Fruit fly (Drosophila melanogaster) whole organism, prepupa: Measurements from ENCODE around the gene noc.
A peak's percentile ranks its signal among the peaks of the same experiment; 100 is the strongest.

Experiments used
- Blimp-1 ChIP-seq: fragments of 200-800 bp; sonication (Bioruptor generic); optimal IDR thresholded peaks from 3 replicates; lab custom pipeline; 2017; ENCODE audit warnings: missing biosample characterization, missing genetic modification characterization, mild to moderate bottlenecking, moderate library complexity, missing genetic modification reagents
- CG10631 ChIP-seq: fragments of 200-800 bp; sonication (Bioruptor generic); optimal IDR thresholded peaks from 2 replicates; lab custom pipeline; 2016; ENCODE audit warnings: missing biosample characterization, missing genetic modification characterization
- CG10669 ChIP-seq: fragments of 200-800 bp; sonication (Bioruptor generic); optimal IDR thresholded peaks from 3 replicates; lab custom pipeline; 2018; ENCODE audit warnings: missing biosample characterization, mild to moderate bottlenecking, missing genetic modification characterization, moderate library complexity
- CG11294 ChIP-seq: fragments of 200-800 bp; sonication (Bioruptor generic); IDR thresholded peaks from 2 replicates; pipeline ENCODE4 v1.3.6; 2022; ENCODE audit warnings: missing biosample characterization, missing genetic modification characterization
- CG11762 ChIP-seq: fragments of 200-800 bp; sonication (Bioruptor generic); optimal IDR thresholded peaks from 3 replicates; lab custom pipeline; 2016; ENCODE audit warnings: missing biosample characterization, missing genetic modification characterization; ENCODE audit not compliant: insufficient read depth
- CG11902 ChIP-seq: fragments of 200-800 bp; sonication (Bioruptor generic); optimal IDR thresholded peaks from 3 replicates; lab custom pipeline; 2016; ENCODE audit warnings: missing biosample characterization, missing genetic modification characterization
- CG15336 ChIP-seq: fragments of 200-800 bp; sonication (Bioruptor generic); IDR thresholded peaks from 2 replicates; pipeline ENCODE4 v1.3.6; 2022; ENCODE audit warnings: missing biosample characterization, missing genetic modification characterization
- CG1621 ChIP-seq: fragments of 200-800 bp; sonication (Bioruptor generic); optimal IDR thresholded peaks from 3 replicates; lab custom pipeline; 2018; ENCODE audit warnings: missing biosample characterization, mild to moderate bottlenecking, missing genetic modification characterization
- CG16779 ChIP-seq: fragments of 200-800 bp; sonication (Bioruptor generic); optimal IDR thresholded peaks from 3 replicates; lab custom pipeline; 2017; ENCODE audit warnings: missing biosample characterization, mild to moderate bottlenecking, missing genetic modification characterization
- CG31627 ChIP-seq: fragments of 200-800 bp; sonication (Bioruptor generic); optimal IDR thresholded peaks from 3 replicates; lab custom pipeline; 2016; ENCODE audit warnings: missing biosample characterization, missing genetic modification characterization
- CG32006 ChIP-seq: fragments of 200-800 bp; sonication (Bioruptor generic); optimal IDR thresholded peaks from 3 replicates; lab custom pipeline; 2017; ENCODE audit warnings: missing biosample characterization, mild to moderate bottlenecking, missing genetic modification characterization
- CG3919 ChIP-seq: fragments of 200-800 bp; sonication (Bioruptor generic); optimal IDR thresholded peaks from 3 replicates; lab custom pipeline; 2016; ENCODE audit warnings: missing biosample characterization, missing genetic modification characterization
- CG6163 ChIP-seq: fragments of 200-800 bp; sonication (Bioruptor generic); IDR thresholded peaks from 3 replicates; pipeline ENCODE4 v1.3.6; 2022; ENCODE audit warnings: missing biosample characterization, missing genetic modification characterization
- CG6792 ChIP-seq: fragments of 200-800 bp; sonication (Bioruptor generic); optimal IDR thresholded peaks from 3 replicates; lab custom pipeline; 2016; ENCODE audit warnings: missing biosample characterization, missing genetic modification characterization
- CG6808 ChIP-seq: fragments of 200-800 bp; sonication (Bioruptor generic); optimal IDR thresholded peaks from 3 replicates; lab custom pipeline; 2017; ENCODE audit warnings: missing biosample characterization, missing genetic modification characterization, mild to moderate bottlenecking, moderate library complexity, missing genetic modification reagents
- CG6854 ChIP-seq: fragments of 200-800 bp; sonication (Bioruptor generic); optimal IDR thresholded peaks from 2 replicates; lab custom pipeline; 2017; ENCODE audit warnings: missing biosample characterization, mild to moderate bottlenecking, missing genetic modification characterization
- CG8119 ChIP-seq: fragments of 200-800 bp; sonication (Bioruptor generic); IDR thresholded peaks from 3 replicates; pipeline ENCODE4 v1.3.6; 2022; ENCODE audit warnings: missing biosample characterization, missing genetic modification characterization
- CG8632 ChIP-seq: fragments of 200-800 bp; sonication (Bioruptor generic); optimal IDR thresholded peaks from 3 replicates; lab custom pipeline; 2016; ENCODE audit warnings: missing biosample characterization, missing genetic modification characterization
- CG9139 ChIP-seq: fragments of 200-800 bp; sonication (Bioruptor generic); optimal IDR thresholded peaks from 3 replicates; lab custom pipeline; 2017; ENCODE audit warnings: missing biosample characterization, mild to moderate bottlenecking, missing genetic modification characterization
- Eip75B ChIP-seq: fragments of 200-800 bp; sonication (Bioruptor generic); optimal IDR thresholded peaks from 3 replicates; lab custom pipeline; 2016; ENCODE audit warnings: missing biosample characterization, missing genetic modification characterization
- Eip78C ChIP-seq: fragments of 200-800 bp; sonication (Bioruptor generic); peaks from one replicate; lab custom pipeline; 2016; ENCODE audit warnings: missing biosample characterization, missing genetic modification characterization
- Ets21C ChIP-seq: fragments of 200-800 bp; sonication (Bioruptor generic); optimal IDR thresholded peaks from 3 replicates; lab custom pipeline; 2016; ENCODE audit warnings: missing biosample characterization, missing genetic modification characterization
- Ets96B ChIP-seq: fragments of 200-800 bp; optimal IDR thresholded peaks from 2 replicates; lab custom pipeline; 2019; ENCODE audit warnings: missing biosample characterization, mild to moderate bottlenecking, missing genetic modification characterization, moderate library complexity
- Hr38 ChIP-seq: sonication (Bioruptor generic); optimal IDR thresholded peaks from 2 replicates; lab custom pipeline; 2016; ENCODE audit warnings: missing biosample characterization, missing genetic modification characterization
- Hr39 ChIP-seq: fragments of 200-800 bp; sonication (Bioruptor generic); optimal IDR thresholded peaks from 2 replicates; lab custom pipeline; 2016; ENCODE audit warnings: missing biosample characterization, missing genetic modification characterization
- Lpt ChIP-seq: fragments of 200-800 bp; sonication (Bioruptor generic); optimal IDR thresholded peaks from 3 replicates; lab custom pipeline; 2016; ENCODE audit warnings: missing biosample characterization, missing genetic modification characterization
- Met ChIP-seq: fragments of 200-800 bp; sonication (Bioruptor generic); optimal IDR thresholded peaks from 3 replicates; lab custom pipeline; 2016; ENCODE audit warnings: missing biosample characterization, missing genetic modification characterization
- Smox ChIP-seq: fragments of 200-800 bp; sonication (Bioruptor generic); optimal IDR thresholded peaks from 3 replicates; lab custom pipeline; 2016; ENCODE audit warnings: missing biosample characterization, missing genetic modification characterization
- Sox14 ChIP-seq: fragments of 200-800 bp; sonication (Bioruptor generic); optimal IDR thresholded peaks from 3 replicates; lab custom pipeline; 2016; ENCODE audit warnings: missing biosample characterization, missing genetic modification characterization
- achi ChIP-seq: fragments of 200-800 bp; sonication (Bioruptor generic); optimal IDR thresholded peaks from 3 replicates; lab custom pipeline; 2016; ENCODE audit warnings: missing biosample characterization, missing genetic modification characterization
- acj6 ChIP-seq: fragments of 200-800 bp; sonication (Bioruptor generic); optimal IDR thresholded peaks from 3 replicates; lab custom pipeline; 2016; ENCODE audit warnings: missing biosample characterization, missing genetic modification characterization
- cyc ChIP-seq: fragments of 200-800 bp; sonication (Bioruptor generic); optimal IDR thresholded peaks from 3 replicates; lab custom pipeline; 2016; ENCODE audit warnings: missing biosample characterization, missing genetic modification characterization
- dsx ChIP-seq: fragments of 200-800 bp; optimal IDR thresholded peaks from 3 replicates; lab custom pipeline; 2019; ENCODE audit warnings: missing biosample characterization, mild to moderate bottlenecking, missing genetic modification characterization, moderate library complexity; ENCODE audit not compliant: poor library complexity, severe bottlenecking
- eg ChIP-seq: fragments of 200-800 bp; sonication (Bioruptor generic); IDR thresholded peaks from 3 replicates; pipeline ENCODE4 v1.3.6; 2022; ENCODE audit warnings: missing biosample characterization, missing genetic modification characterization
- fd85E ChIP-seq: fragments of 200-800 bp; sonication (Bioruptor generic); optimal IDR thresholded peaks from 3 replicates; lab custom pipeline; 2016; ENCODE audit warnings: missing biosample characterization, missing genetic modification characterization
- fkh ChIP-seq: fragments of 200-800 bp; sonication (Bioruptor generic); optimal IDR thresholded peaks from 3 replicates; lab custom pipeline; 2017; ENCODE audit warnings: missing biosample characterization, mild to moderate bottlenecking, missing genetic modification characterization, moderate library complexity
- lz ChIP-seq: fragments of 200-800 bp; sonication (Bioruptor generic); optimal IDR thresholded peaks from 3 replicates; lab custom pipeline; 2016; ENCODE audit warnings: missing biosample characterization, missing genetic modification characterization
- net ChIP-seq: fragments of 200-800 bp; sonication (Bioruptor generic); optimal IDR thresholded peaks from 3 replicates; lab custom pipeline; 2016; ENCODE audit warnings: missing biosample characterization, missing genetic modification characterization
- pdm3 ChIP-seq: fragments of 200-800 bp; sonication (Bioruptor generic); optimal IDR thresholded peaks from 3 replicates; lab custom pipeline; 2016; ENCODE audit warnings: missing biosample characterization, missing genetic modification characterization
- salr ChIP-seq, 2 experiments: fragments of 200-800 bp; sonication (Bioruptor generic); optimal IDR thresholded peaks; 3 replicates each; lab custom pipeline; 2016 to 2018; ENCODE audit warnings: missing biosample characterization in 2 of 2, missing genetic modification characterization in 2 of 2, mild to moderate bottlenecking in 1 of 2
- spab ChIP-seq: fragments of 200-800 bp; sonication (Bioruptor generic); optimal IDR thresholded peaks from 2 replicates; lab custom pipeline; 2017; ENCODE audit warnings: missing biosample characterization, mild to moderate bottlenecking, missing genetic modification characterization, missing genetic modification reagents
- ss ChIP-seq, 2 experiments: fragments of 200-800 bp; sonication (Bioruptor generic); optimal IDR thresholded peaks; 2 replicates in 1 of 2; 3 replicates in 1 of 2; lab custom pipeline; 2017 to 2018; ENCODE audit warnings: mild to moderate bottlenecking in 2 of 2, missing biosample characterization in 2 of 2, missing genetic modification characterization in 2 of 2, moderate library complexity in 1 of 2
- svp ChIP-seq: fragments of 200-800 bp; sonication (Bioruptor generic); peaks from one replicate; lab custom pipeline; 2016; ENCODE audit warnings: missing biosample characterization, missing genetic modification characterization
- topi ChIP-seq: fragments of 200-800 bp; sonication (Bioruptor generic); optimal IDR thresholded peaks from 3 replicates; lab custom pipeline; 2016; ENCODE audit warnings: missing biosample characterization, missing genetic modification characterization

The noc gene

dm6 chr2L:14499078-14499477, 8.4 kb downstream of the noc start (continued):
- TF ChIP-seq CG6792 (GFP tag; lab: Kevin White, UChicago), result peak; percentile 36
- peak; percentile 64 for TF ChIP-seq CG31627 (GFP tag; lab: Kevin White, UChicago)
- TF ChIP-seq cyc (GFP tag; lab: Kevin White, UChicago), result peak; percentile 66
- TF ChIP-seq Hr38 (GFP tag; lab: Kevin White, UChicago), result no peak
- no peak for TF ChIP-seq fd85E
- no peak for TF ChIP-seq ss (GFP tag; optimal IDR thresholded peaks at IDR 0.05; lab: Kevin White, UChicago)
- TF ChIP-seq CG1621 (tag; lab: Kevin White, UChicago), result no peak
- TF ChIP-seq pdm3 (GFP tag; lab: Kevin White, UChicago), result peak; percentile 43
- TF ChIP-seq svp, result peak; percentile 79
- peak; percentile 16 for TF ChIP-seq CG10669 (GFP tag; lab: Kevin White, UChicago)
- peak; percentile 88 for TF ChIP-seq Eip78C (GFP tag; lab: Kevin White, UChicago)
- TF ChIP-seq lz (GFP tag; lab: Kevin White, UChicago), result peak; percentile 62
- TF ChIP-seq CG11294 (GFP tag; lab: Robert Waterston, UW), result no peak
- peak; percentile 45 for TF ChIP-seq Smox (GFP tag; lab: Kevin White, UChicago)
- TF ChIP-seq Hr39 (GFP tag; lab: Kevin White, UChicago), result peak; percentile 66
- peak; percentile 59 for TF ChIP-seq Met (GFP tag; lab: Kevin White, UChicago)
- TF ChIP-seq net (GFP tag; lab: Kevin White, UChicago), result peak; percentile 41

dm6 chr2L:14499497-14499896, 8.8 kb downstream of the noc start:
- TF ChIP-seq Hr38 (GFP tag; lab: Kevin White, UChicago), result no peak
- no peak for TF ChIP-seq Ets21C (GFP tag; lab: Kevin White, UChicago)
- no peak for TF ChIP-seq Eip78C (GFP tag; lab: Kevin White, UChicago)
- TF ChIP-seq CG9139 (GFP tag; lab: Kevin White, UChicago), result peak; percentile 9
- TF ChIP-seq topi (GFP tag; lab: Kevin White, UChicago), result no peak
- TF ChIP-seq cyc (GFP tag; lab: Kevin White, UChicago), result no peak
- no peak for TF ChIP-seq CG32006 (GFP tag; lab: Kevin White, UChicago)
- TF ChIP-seq ss (GFP tag; optimal IDR thresholded peaks at IDR 0.05; lab: Kevin White, UChicago), result peak; percentile 15 to 28
- peak in 1 of 2 experiments; percentile 2 for TF ChIP-seq salr (GFP tag; optimal IDR thresholded peaks at IDR 0.05; lab: Kevin White, UChicago)
- no peak for TF ChIP-seq CG8632 (GFP tag; lab: Kevin White, UChicago)
- TF ChIP-seq CG15336 (GFP tag; lab: Robert Waterston, UW), result no peak
- TF ChIP-seq lz (GFP tag; lab: Kevin White, UChicago), result no peak
- peak; percentile 61 for TF ChIP-seq Blimp-1 (GFP tag; lab: Kevin White, UChicago)
- no peak for TF ChIP-seq Ets96B (tag; lab: Kevin White, UChicago)
- TF ChIP-seq fkh, result no peak
- TF ChIP-seq CG6854 (GFP tag; lab: Kevin White, UChicago), result peak; percentile 65
- no peak for TF ChIP-seq CG11294 (GFP tag; lab: Robert Waterston, UW)
- peak; percentile 7 for TF ChIP-seq CG6808 (GFP tag; lab: Kevin White, UChicago)
- TF ChIP-seq CG6163 (GFP tag; lab: Robert Waterston, UW), result no peak
- no peak for TF ChIP-seq CG16779
- TF ChIP-seq dsx (GFP tag; lab: Kevin White, UChicago), result peak; percentile 33
- TF ChIP-seq eg, result peak; percentile 45; the same call in 1 of the 3 replicates
- TF ChIP-seq CG11902 (GFP tag; lab: Kevin White, UChicago), result no peak

- TF ChIP-seq Met (GFP tag; lab: Kevin White, UChicago) (no peak), Smox (GFP tag; lab: Kevin White, UChicago) (peak; percentile 17), achi (GFP tag; lab: Kevin White, UChicago) (peak; percentile 33), Sox14 (GFP tag; lab: Kevin White, UChicago) (peak; percentile 6), Eip75B (GFP tag; lab: Kevin White, UChicago) (no peak), Blimp-1 (GFP tag; lab: Kevin White, UChicago) (no peak), fkh (no peak), CG3919 (GFP tag; lab: Kevin White, UChicago) (no peak), CG31627 (GFP tag; lab: Kevin White, UChicago) (peak; percentile 44), fd85E (no peak), CG11762 (GFP tag; lab: Kevin White, UChicago) (no peak), CG6854 (GFP tag; lab: Kevin White, UChicago) (no peak), CG32006 (GFP tag; lab: Kevin White, UChicago) (no peak), CG11294 (GFP tag; lab: Robert Waterston, UW) (no peak), CG9139 (GFP tag; lab: Kevin White, UChicago) (no peak), Lpt (GFP tag; lab: Kevin White, UChicago) (no peak), lz (GFP tag; lab: Kevin White, UChicago) (peak; percentile 7), CG8119 (GFP tag; lab: Robert Waterston, UW) (no peak), cyc (GFP tag; lab: Kevin White, UChicago) (no peak), CG10631 (GFP tag; lab: Kevin White, UChicago) (peak; percentile 20), CG10669 (GFP tag; lab: Kevin White, UChicago) (peak; percentile 20), dsx (GFP tag; lab: Kevin White, UChicago) (peak; percentile 25), CG11902 (GFP tag; lab: Kevin White, UChicago) (no peak), net (GFP tag; lab: Kevin White, UChicago) (no peak), ss (GFP tag; optimal IDR thresholded peaks at IDR 0.05; lab: Kevin White, UChicago) (peak in 1 of 2 experiments; percentile 8), acj6 (GFP tag; lab: Kevin White, UChicago) (peak; percentile 17), spab (GFP tag; lab: Kevin White, UChicago) (peak; percentile 13)
Measured at dm6 chr2L:14500383-14500782, 9.7 kb downstream of the noc start.
